Worm (Caenorhabditis elegans) whole organism, L2 larva: ENCODE data around the gene srlf-14.

ENCODE experiments used
- F13H6.1 ChIP-seq: sonication (generic microtip); optimal IDR thresholded peaks from 2 replicates; lab custom pipeline; 2016; ENCODE audit warnings: missing genetic modification characterization, missing compliant biosample characterization
- R02D3.7 ChIP-seq: fragments of 150-350 bp; optimal IDR thresholded peaks from 2 replicates; lab custom pipeline; 2014; ENCODE audit warnings: missing biosample characterization, missing genetic modification characterization
- Y55F3AM.14 ChIP-seq: fragments of 200-800 bp; sonication (Bioruptor generic); optimal IDR thresholded peaks from 2 replicates; lab custom pipeline; 2018; ENCODE audit warnings: mild to moderate bottlenecking, missing genetic modification characterization, missing compliant biosample characterization
- ZK546.5 ChIP-seq: sonication (generic microtip); optimal IDR thresholded peaks from 2 replicates; lab custom pipeline; 2017; ENCODE audit warnings: missing biosample characterization, missing genetic modification characterization
- alr-1 ChIP-seq: fragments of 150-350 bp; optimal IDR thresholded peaks from 2 replicates; lab custom pipeline; 2014; ENCODE audit warnings: missing biosample characterization, missing genetic modification characterization
- aly-2 ChIP-seq: fragments of 150-350 bp; optimal IDR thresholded peaks from 2 replicates; lab custom pipeline; 2014; ENCODE audit warnings: missing biosample characterization, missing genetic modification characterization
- ama-1 ChIP-seq: fragments of 150-350 bp; optimal IDR thresholded peaks from 2 replicates; lab custom pipeline; 2018; ENCODE audit warnings: inconsistent platforms
- blmp-1 ChIP-seq: sonication (generic microtip); optimal IDR thresholded peaks from 2 replicates; lab custom pipeline; 2017; ENCODE audit warnings: missing genetic modification characterization, mild to moderate bottlenecking, missing compliant biosample characterization, antibody characterized with exemption, moderate library complexity; ENCODE audit not compliant: insufficient read depth
- ceh-16 ChIP-seq: fragments of 150-350 bp; optimal IDR thresholded peaks from 2 replicates; lab custom pipeline; 2014; ENCODE audit warnings: missing biosample characterization, missing genetic modification characterization
- ceh-82 ChIP-seq: fragments of 150-350 bp; optimal IDR thresholded peaks from 2 replicates; lab custom pipeline; 2014; ENCODE audit warnings: missing biosample characterization, missing genetic modification characterization
- crh-2 ChIP-seq: sonication (generic microtip); optimal IDR thresholded peaks from 2 replicates; lab custom pipeline; 2017; ENCODE audit warnings: missing biosample characterization, missing genetic modification characterization
- dmd-4 ChIP-seq: sonication (generic microtip); optimal IDR thresholded peaks from 2 replicates; lab custom pipeline; 2017; ENCODE audit warnings: missing biosample characterization, missing genetic modification characterization
- egl-27 ChIP-seq: sonication (generic microtip); optimal IDR thresholded peaks from 3 replicates; lab custom pipeline; 2017; ENCODE audit warnings: missing biosample characterization, missing genetic modification reagents, missing genetic modification characterization
- elt-3 ChIP-seq: sonication (generic microtip); optimal IDR thresholded peaks from 2 replicates; lab custom pipeline; 2017; ENCODE audit warnings: missing biosample characterization, missing genetic modification characterization
- fos-1 ChIP-seq: fragments of 150-350 bp; optimal IDR thresholded peaks from 2 replicates; lab custom pipeline; 2014; ENCODE audit warnings: missing biosample characterization, missing genetic modification characterization
- gmeb-1 ChIP-seq: fragments of 150-350 bp; optimal IDR thresholded peaks from 2 replicates; lab custom pipeline; 2014; ENCODE audit warnings: missing biosample characterization, missing genetic modification characterization
- lin-11 ChIP-seq: fragments of 150-350 bp; sonication (generic microtip); optimal IDR thresholded peaks from 2 replicates; lab custom pipeline; 2014; ENCODE audit warnings: missing biosample characterization, missing genetic modification characterization, inconsistent platforms, mixed read lengths
- lin-13 ChIP-seq: fragments of 150-350 bp; optimal IDR thresholded peaks from 2 replicates; lab custom pipeline; 2014; ENCODE audit warnings: missing biosample characterization, missing genetic modification reagents, missing genetic modification characterization
- lin-39 ChIP-seq: fragments of 150-350 bp; optimal IDR thresholded peaks from 2 replicates; lab custom pipeline; 2014; ENCODE audit warnings: missing biosample characterization, missing genetic modification reagents, missing genetic modification characterization
- lsy-2 ChIP-seq, 2 experiments: fragments of 150-350 bp in 1 of 2; sonication (generic microtip) in 1 of 2; optimal IDR thresholded peaks; 2 replicates each; lab custom pipeline; 2014 to 2017; ENCODE audit warnings: missing biosample characterization in 2 of 2, missing genetic modification characterization in 2 of 2
- mab-5 ChIP-seq: fragments of 150-350 bp; optimal IDR thresholded peaks from 2 replicates; lab custom pipeline; 2014; ENCODE audit warnings: missing biosample characterization, missing genetic modification characterization
- mbf-1 ChIP-seq: sonication (generic microtip); optimal IDR thresholded peaks from 2 replicates; lab custom pipeline; 2017; ENCODE audit warnings: missing biosample characterization, missing genetic modification characterization
- mdl-1 ChIP-seq, 2 experiments: fragments of 150-350 bp in 1 of 2; sonication (generic microtip) in 1 of 2; optimal IDR thresholded peaks; 2 replicates each; lab custom pipeline; 2017; ENCODE audit warnings: missing biosample characterization in 2 of 2, missing genetic modification characterization in 2 of 2
- nhr-10 ChIP-seq: sonication (generic microtip); optimal IDR thresholded peaks from 2 replicates; lab custom pipeline; 2017; ENCODE audit warnings: missing biosample characterization, missing genetic modification characterization
- nhr-12 ChIP-seq: fragments of 150-350 bp; optimal IDR thresholded peaks from 2 replicates; lab custom pipeline; 2014; ENCODE audit warnings: missing biosample characterization, missing genetic modification characterization
- nhr-129 ChIP-seq: fragments of 150-350 bp; optimal IDR thresholded peaks from 2 replicates; lab custom pipeline; 2014; ENCODE audit warnings: missing biosample characterization, missing genetic modification characterization
- nhr-23 ChIP-seq: fragments of 150-350 bp; optimal IDR thresholded peaks from 2 replicates; lab custom pipeline; 2014; ENCODE audit warnings: missing biosample characterization, missing genetic modification reagents, missing genetic modification characterization
- nhr-237 ChIP-seq: fragments of 150-350 bp; optimal IDR thresholded peaks from 2 replicates; lab custom pipeline; 2014; ENCODE audit warnings: missing biosample characterization, missing genetic modification characterization
- nhr-25 ChIP-seq: fragments of 150-350 bp; sonication (generic microtip); optimal IDR thresholded peaks from 3 replicates; lab custom pipeline; 2014; ENCODE audit warnings: missing biosample characterization, missing genetic modification characterization
- nhr-6 ChIP-seq: fragments of 150-350 bp; optimal IDR thresholded peaks from 2 replicates; lab custom pipeline; 2014; ENCODE audit warnings: missing biosample characterization, missing genetic modification characterization
- nhr-77 ChIP-seq: fragments of 150-350 bp; optimal IDR thresholded peaks from 2 replicates; lab custom pipeline; 2014; ENCODE audit warnings: missing biosample characterization, missing genetic modification characterization
- peb-1 ChIP-seq: fragments of 150-350 bp; optimal IDR thresholded peaks from 2 replicates; lab custom pipeline; 2014; ENCODE audit warnings: missing biosample characterization, missing genetic modification characterization
- sem-4 ChIP-seq: fragments of 150-350 bp; optimal IDR thresholded peaks from 2 replicates; lab custom pipeline; 2014; ENCODE audit warnings: missing biosample characterization, missing genetic modification reagents, missing genetic modification characterization
- skn-1 ChIP-seq: sonication (generic microtip); optimal IDR thresholded peaks from 2 replicates; lab custom pipeline; 2017; ENCODE audit warnings: missing biosample characterization, missing genetic modification characterization
- sma-3 ChIP-seq: sonication (generic microtip); optimal IDR thresholded peaks from 2 replicates; lab custom pipeline; 2016; ENCODE audit warnings: missing genetic modification reagents, missing genetic modification characterization, missing compliant biosample characterization
- sma-9 ChIP-seq, 2 experiments: fragments of 150-350 bp in 1 of 2; sonication (generic microtip) in 1 of 2; optimal IDR thresholded peaks; 2 replicates each; lab custom pipeline; 2014 to 2016; ENCODE audit warnings: missing genetic modification characterization in 2 of 2, mild to moderate bottlenecking in 1 of 2, missing biosample characterization in 1 of 2, missing compliant biosample characterization in 1 of 2, missing genetic modification reagents in 1 of 2, moderate library complexity in 1 of 2
- snpc-4 ChIP-seq: fragments of 150-350 bp; optimal IDR thresholded peaks from 2 replicates; lab custom pipeline; 2014; ENCODE audit warnings: missing biosample characterization, missing genetic modification characterization
- unc-39 ChIP-seq: fragments of 150-350 bp; optimal IDR thresholded peaks from 2 replicates; lab custom pipeline; 2014; ENCODE audit warnings: missing biosample characterization, missing genetic modification characterization
- unc-55 ChIP-seq: fragments of 150-350 bp; sonication (generic microtip); optimal IDR thresholded peaks from 3 replicates; lab custom pipeline; 2014; ENCODE audit warnings: missing biosample characterization, missing genetic modification reagents, missing genetic modification characterization
- unc-62 ChIP-seq: fragments of 150-350 bp; optimal IDR thresholded peaks from 2 replicates; lab custom pipeline; 2014; ENCODE audit warnings: missing biosample characterization, missing genetic modification reagents, missing genetic modification characterization
- zag-1 ChIP-seq: fragments of 150-350 bp; optimal IDR thresholded peaks from 2 replicates; lab custom pipeline; 2014; ENCODE audit warnings: missing biosample characterization, missing genetic modification characterization
- ztf-1 ChIP-seq: fragments of 200-800 bp; sonication (Bioruptor generic); conservative IDR thresholded peaks from 2 replicates; pipeline ENCODE4 v1.3.6; 2022; ENCODE audit warnings: missing genetic modification characterization, missing compliant biosample characterization
- ztf-11 ChIP-seq: sonication (generic microtip); optimal IDR thresholded peaks from 2 replicates; lab custom pipeline; 2017; ENCODE audit warnings: missing biosample characterization, missing genetic modification characterization
- ztf-4 ChIP-seq: fragments of 150-350 bp; optimal IDR thresholded peaks from 2 replicates; lab custom pipeline; 2014; ENCODE audit warnings: missing biosample characterization, missing genetic modification characterization

srlf-14 gene

ce11 chrIV:10934786-10935185 is 40.6 kb upstream of the srlf-14 start:
- TF ChIP-seq ztf-11 (tag; lab: Kevin White, UChicago) (no peak), nhr-129 (tag; lab: Kevin White, UChicago) (no peak), F13H6.1 (tag; lab: Kevin White, UChicago) (no peak), fos-1 (tag; lab: Kevin White, UChicago) (no peak)

- TF ChIP-seq nhr-12 (no peak), mab-5 (no peak), lsy-2 (tag; optimal IDR thresholded peaks at IDR 0.05; lab: Kevin White, UChicago) (peak in 1 of 2 experiments; percentile 42), mbf-1 (no peak), snpc-4 (tag; lab: Kevin White, UChicago) (no peak), lin-13 (GFP tag; lab: Kevin White, UChicago) (no peak), gmeb-1 (tag; lab: Kevin White, UChicago) (peak; percentile 13), blmp-1 (tag; lab: Kevin White, UChicago) (no peak), unc-62 (GFP tag; lab: Kevin White, UChicago) (no peak), nhr-6 (tag; lab: Kevin White, UChicago) (peak; percentile 6), mdl-1 (tag; optimal IDR thresholded peaks at IDR 0.05; lab: Kevin White, UChicago) (no peak), crh-2 (tag; lab: Kevin White, UChicago) (peak; percentile 28), Y55F3AM.14 (peak; percentile 57), ztf-4 (peak; percentile 31), nhr-77 (tag; lab: Kevin White, UChicago) (no peak), ama-1 (lab: Kevin White, UChicago) (peak; percentile 66), unc-55 (GFP tag; lab: Kevin White, UChicago) (no peak), skn-1 (tag; lab: Kevin White, UChicago) (no peak), nhr-129 (tag; lab: Kevin White, UChicago) (peak; percentile 36), ceh-16 (tag; lab: Kevin White, UChicago) (no peak), sma-9 (GFP tag; optimal IDR thresholded peaks at IDR 0.05; lab: Kevin White, UChicago) (peak; percentile 42), sma-9 (tag; optimal IDR thresholded peaks at IDR 0.05; lab: Kevin White, UChicago) (no peak), sma-3 (GFP tag; lab: Kevin White, UChicago) (no peak), dmd-4 (tag; lab: Kevin White, UChicago) (no peak)
These were observed 39.8 kb upstream of the srlf-14 start for ce11 chrIV:10933777-10934546.

- no peak for TF ChIP-seq elt-3 (tag; lab: Kevin White, UChicago)
- TF ChIP-seq nhr-77 (tag; lab: Kevin White, UChicago) = no peak
- peak; percentile 81 for TF ChIP-seq gmeb-1 (tag; lab: Kevin White, UChicago)
- peak; percentile 75 for TF ChIP-seq nhr-25 (tag; lab: Kevin White, UChicago)
- peak; percentile 54 for TF ChIP-seq lin-13 (GFP tag; lab: Kevin White, UChicago)
- no peak for TF ChIP-seq ztf-1 (GFP tag; lab: Robert Waterston, UW)
- TF ChIP-seq unc-39 (tag; lab: Kevin White, UChicago) = no peak
- peak; percentile 47 to 87 for TF ChIP-seq lsy-2 (tag; optimal IDR thresholded peaks at IDR 0.05; lab: Kevin White, UChicago)
- TF ChIP-seq lin-11 (tag; lab: Kevin White, UChicago) = peak; percentile 56
- TF ChIP-seq peb-1 (tag; lab: Kevin White, UChicago) = no peak
- peak; percentile 17 for TF ChIP-seq ztf-4
- TF ChIP-seq nhr-10 (tag; lab: Kevin White, UChicago) = no peak
- peak; percentile 61 for TF ChIP-seq fos-1 (tag; lab: Kevin White, UChicago)
- peak; percentile 59 for TF ChIP-seq F13H6.1 (tag; lab: Kevin White, UChicago)
- TF ChIP-seq ama-1 (lab: Kevin White, UChicago) = no peak
- peak; percentile 28 for TF ChIP-seq snpc-4 (tag; lab: Kevin White, UChicago)
- peak; percentile 1 for TF ChIP-seq egl-27 (tag; lab: Kevin White, UChicago)
- no peak for TF ChIP-seq mbf-1
- TF ChIP-seq aly-2 (tag; lab: Kevin White, UChicago) = no peak
- TF ChIP-seq ZK546.5 (tag; lab: Kevin White, UChicago) = peak; percentile 4
- peak; percentile 74 for TF ChIP-seq sma-9 (GFP tag; optimal IDR thresholded peaks at IDR 0.05; lab: Kevin White, UChicago)
- no peak for TF ChIP-seq sma-9 (tag; optimal IDR thresholded peaks at IDR 0.05; lab: Kevin White, UChicago)
- TF ChIP-seq Y55F3AM.14 = no peak
- no peak for TF ChIP-seq nhr-237 (tag; lab: Kevin White, UChicago)
- no peak for TF ChIP-seq alr-1 (tag; lab: Kevin White, UChicago)
- peak; percentile 58 for TF ChIP-seq sem-4 (tag; lab: Kevin White, UChicago)
- no peak for TF ChIP-seq unc-62 (GFP tag; lab: Kevin White, UChicago)
- TF ChIP-seq crh-2 (tag; lab: Kevin White, UChicago) = peak; percentile 77
- peak; percentile 95 for TF ChIP-seq unc-55 (GFP tag; lab: Kevin White, UChicago)
- TF ChIP-seq nhr-23 (tag; lab: Kevin White, UChicago) = no peak
- TF ChIP-seq lin-39 (tag; lab: Kevin White, UChicago) = no peak
- TF ChIP-seq ztf-11 (tag; lab: Kevin White, UChicago) = no peak
- no peak for TF ChIP-seq R02D3.7 (tag; lab: Kevin White, UChicago)
- TF ChIP-seq mab-5 = peak; percentile 55
- TF ChIP-seq ceh-82 = no peak
- TF ChIP-seq zag-1 (tag; lab: Kevin White, UChicago) = peak; percentile 30
- TF ChIP-seq skn-1 (tag; lab: Kevin White, UChicago) = no peak
- TF ChIP-seq blmp-1 (tag; lab: Kevin White, UChicago) = no peak
- TF ChIP-seq ceh-16 (tag; lab: Kevin White, UChicago) = no peak
These were observed 39.0 kb upstream of the srlf-14 start, which contains the start of the genes dnc-1 and lsm-7 for ce11 chrIV:10933062-10933552. TSS of gene dnc-1 (minus strand) at chrIV:10933203. TSS of gene lsm-7 (plus strand) at chrIV:10933502.
